Fruit fly (Drosophila melanogaster): ENCODE results near the gene Fhos.

- TF ChIP-seq Xbp1 (GFP tag; optimal IDR thresholded peaks at IDR 0.05), result no peak
- no peak for TF ChIP-seq Taf1 (GFP tag; IDR thresholded peaks at IDR 0.05)
- TF ChIP-seq pros (GFP tag; optimal IDR thresholded peaks at IDR 0.05), result no peak
- no peak for TF ChIP-seq Hr51 (GFP tag; optimal IDR thresholded peaks at IDR 0.05)
These were observed 34.8 kb upstream of the Fhos start for dm6 chr3L:8718602-8719001.

All from whole organism, embryonic.